Fruit fly (Drosophila melanogaster) whole organism, prepupa: ENCODE results near the gene osy.

Experiments
- Blimp-1 ChIP-seq: fragments of 200-800 bp; sonication (Bioruptor generic); optimal IDR thresholded peaks from 3 replicates; lab custom pipeline; 2017; ENCODE audit warnings: missing biosample characterization, missing genetic modification characterization, mild to moderate bottlenecking, moderate library complexity, missing genetic modification reagents
- CG10631 ChIP-seq: fragments of 200-800 bp; sonication (Bioruptor generic); optimal IDR thresholded peaks from 2 replicates; lab custom pipeline; 2016; ENCODE audit warnings: missing biosample characterization, missing genetic modification characterization
- CG15336 ChIP-seq: fragments of 200-800 bp; sonication (Bioruptor generic); IDR thresholded peaks from 2 replicates; pipeline ENCODE4 v1.3.6; 2022; ENCODE audit warnings: missing biosample characterization, missing genetic modification characterization
- CG16779 ChIP-seq: fragments of 200-800 bp; sonication (Bioruptor generic); optimal IDR thresholded peaks from 3 replicates; lab custom pipeline; 2017; ENCODE audit warnings: missing biosample characterization, mild to moderate bottlenecking, missing genetic modification characterization
- CG31627 ChIP-seq: fragments of 200-800 bp; sonication (Bioruptor generic); optimal IDR thresholded peaks from 3 replicates; lab custom pipeline; 2016; ENCODE audit warnings: missing biosample characterization, missing genetic modification characterization
- CG32006 ChIP-seq: fragments of 200-800 bp; sonication (Bioruptor generic); optimal IDR thresholded peaks from 3 replicates; lab custom pipeline; 2017; ENCODE audit warnings: missing biosample characterization, mild to moderate bottlenecking, missing genetic modification characterization
- CG34406 ChIP-seq: fragments of 200-800 bp; sonication (Bioruptor generic); optimal IDR thresholded peaks from 3 replicates; lab custom pipeline; 2016; ENCODE audit warnings: missing biosample characterization, missing genetic modification characterization
- CG6163 ChIP-seq: fragments of 200-800 bp; sonication (Bioruptor generic); IDR thresholded peaks from 3 replicates; pipeline ENCODE4 v1.3.6; 2022; ENCODE audit warnings: missing biosample characterization, missing genetic modification characterization
- CG6276 ChIP-seq: fragments of 200-800 bp; sonication (Bioruptor generic); optimal IDR thresholded peaks from 2 replicates; lab custom pipeline; 2017; ENCODE audit warnings: missing biosample characterization, mild to moderate bottlenecking, missing genetic modification characterization
- CG6792 ChIP-seq: fragments of 200-800 bp; sonication (Bioruptor generic); optimal IDR thresholded peaks from 3 replicates; lab custom pipeline; 2016; ENCODE audit warnings: missing biosample characterization, missing genetic modification characterization
- CG6808 ChIP-seq: fragments of 200-800 bp; sonication (Bioruptor generic); optimal IDR thresholded peaks from 3 replicates; lab custom pipeline; 2017; ENCODE audit warnings: missing biosample characterization, missing genetic modification characterization, mild to moderate bottlenecking, moderate library complexity, missing genetic modification reagents
- CG7368 ChIP-seq: fragments of 200-800 bp; sonication (Bioruptor generic); optimal IDR thresholded peaks from 3 replicates; lab custom pipeline; 2016; ENCODE audit warnings: missing biosample characterization, missing genetic modification characterization
- CG8119 ChIP-seq: fragments of 200-800 bp; sonication (Bioruptor generic); IDR thresholded peaks from 3 replicates; pipeline ENCODE4 v1.3.6; 2022; ENCODE audit warnings: missing biosample characterization, missing genetic modification characterization
- CG8632 ChIP-seq: fragments of 200-800 bp; sonication (Bioruptor generic); optimal IDR thresholded peaks from 3 replicates; lab custom pipeline; 2016; ENCODE audit warnings: missing biosample characterization, missing genetic modification characterization
- Eip75B ChIP-seq: fragments of 200-800 bp; sonication (Bioruptor generic); optimal IDR thresholded peaks from 3 replicates; lab custom pipeline; 2016; ENCODE audit warnings: missing biosample characterization, missing genetic modification characterization
- Eip78C ChIP-seq: fragments of 200-800 bp; sonication (Bioruptor generic); peaks from one replicate; lab custom pipeline; 2016; ENCODE audit warnings: missing biosample characterization, missing genetic modification characterization
- Eip93F ChIP-seq: fragments of 200-800 bp; sonication (Bioruptor generic); optimal IDR thresholded peaks from 2 replicates; lab custom pipeline; 2016; ENCODE audit warnings: missing biosample characterization, mild to moderate bottlenecking, missing genetic modification characterization
- Ets21C ChIP-seq: fragments of 200-800 bp; sonication (Bioruptor generic); optimal IDR thresholded peaks from 3 replicates; lab custom pipeline; 2016; ENCODE audit warnings: missing biosample characterization, missing genetic modification characterization
- Ets96B ChIP-seq: fragments of 200-800 bp; optimal IDR thresholded peaks from 2 replicates; lab custom pipeline; 2019; ENCODE audit warnings: missing biosample characterization, mild to moderate bottlenecking, missing genetic modification characterization, moderate library complexity
- Gug ChIP-seq: fragments of 200-800 bp; sonication (Bioruptor generic); IDR thresholded peaks from 2 replicates; pipeline ENCODE4 v1.3.6; 2022; ENCODE audit warnings: missing biosample characterization, missing genetic modification characterization
- Hr38 ChIP-seq: sonication (Bioruptor generic); optimal IDR thresholded peaks from 2 replicates; lab custom pipeline; 2016; ENCODE audit warnings: missing biosample characterization, missing genetic modification characterization
- Hr39 ChIP-seq: fragments of 200-800 bp; sonication (Bioruptor generic); optimal IDR thresholded peaks from 2 replicates; lab custom pipeline; 2016; ENCODE audit warnings: missing biosample characterization, missing genetic modification characterization
- Lpt ChIP-seq: fragments of 200-800 bp; sonication (Bioruptor generic); optimal IDR thresholded peaks from 3 replicates; lab custom pipeline; 2016; ENCODE audit warnings: missing biosample characterization, missing genetic modification characterization
- OdsH ChIP-seq: fragments of 200-800 bp; sonication (Bioruptor generic); optimal IDR thresholded peaks from 3 replicates; lab custom pipeline; 2016; ENCODE audit warnings: missing biosample characterization, missing genetic modification characterization
- Smox ChIP-seq: fragments of 200-800 bp; sonication (Bioruptor generic); optimal IDR thresholded peaks from 3 replicates; lab custom pipeline; 2016; ENCODE audit warnings: missing biosample characterization, missing genetic modification characterization
- Sox15 ChIP-seq: fragments of 200-800 bp; sonication (Bioruptor generic); optimal IDR thresholded peaks from 3 replicates; lab custom pipeline; 2016; ENCODE audit warnings: missing biosample characterization, missing genetic modification characterization
- achi ChIP-seq: fragments of 200-800 bp; sonication (Bioruptor generic); optimal IDR thresholded peaks from 3 replicates; lab custom pipeline; 2016; ENCODE audit warnings: missing biosample characterization, missing genetic modification characterization
- acj6 ChIP-seq: fragments of 200-800 bp; sonication (Bioruptor generic); optimal IDR thresholded peaks from 3 replicates; lab custom pipeline; 2016; ENCODE audit warnings: missing biosample characterization, missing genetic modification characterization
- cyc ChIP-seq: fragments of 200-800 bp; sonication (Bioruptor generic); optimal IDR thresholded peaks from 3 replicates; lab custom pipeline; 2016; ENCODE audit warnings: missing biosample characterization, missing genetic modification characterization
- dac ChIP-seq: fragments of 200-800 bp; sonication (Bioruptor generic); optimal IDR thresholded peaks from 2 replicates; lab custom pipeline; 2017; ENCODE audit warnings: missing biosample characterization, mild to moderate bottlenecking, missing genetic modification characterization
- eg ChIP-seq: fragments of 200-800 bp; sonication (Bioruptor generic); IDR thresholded peaks from 3 replicates; pipeline ENCODE4 v1.3.6; 2022; ENCODE audit warnings: missing biosample characterization, missing genetic modification characterization
- fd59A ChIP-seq: fragments of 200-800 bp; sonication (Bioruptor generic); optimal IDR thresholded peaks from 2 replicates; lab custom pipeline; 2017; ENCODE audit warnings: missing biosample characterization, mild to moderate bottlenecking, missing genetic modification characterization, missing genetic modification reagents
- fkh ChIP-seq: fragments of 200-800 bp; sonication (Bioruptor generic); optimal IDR thresholded peaks from 3 replicates; lab custom pipeline; 2017; ENCODE audit warnings: missing biosample characterization, mild to moderate bottlenecking, missing genetic modification characterization, moderate library complexity
- lz ChIP-seq: fragments of 200-800 bp; sonication (Bioruptor generic); optimal IDR thresholded peaks from 3 replicates; lab custom pipeline; 2016; ENCODE audit warnings: missing biosample characterization, missing genetic modification characterization
- pdm3 ChIP-seq: fragments of 200-800 bp; sonication (Bioruptor generic); optimal IDR thresholded peaks from 3 replicates; lab custom pipeline; 2016; ENCODE audit warnings: missing biosample characterization, missing genetic modification characterization
- ss ChIP-seq, 2 experiments: fragments of 200-800 bp; sonication (Bioruptor generic); optimal IDR thresholded peaks; 2 replicates in 1 of 2; 3 replicates in 1 of 2; lab custom pipeline; 2017 to 2018; ENCODE audit warnings: mild to moderate bottlenecking in 2 of 2, missing biosample characterization in 2 of 2, missing genetic modification characterization in 2 of 2, moderate library complexity in 1 of 2
- svp ChIP-seq: fragments of 200-800 bp; sonication (Bioruptor generic); peaks from one replicate; lab custom pipeline; 2016; ENCODE audit warnings: missing biosample characterization, missing genetic modification characterization
- topi ChIP-seq: fragments of 200-800 bp; sonication (Bioruptor generic); optimal IDR thresholded peaks from 3 replicates; lab custom pipeline; 2016; ENCODE audit warnings: missing biosample characterization, missing genetic modification characterization
- vri ChIP-seq: fragments of 200-800 bp; sonication (Bioruptor generic); optimal IDR thresholded peaks from 3 replicates; lab custom pipeline; 2016; ENCODE audit warnings: missing biosample characterization, mild to moderate bottlenecking, missing genetic modification characterization

Gene osy

dm6 chr3R:26280403-26280802, 37.8 kb upstream of the osy start (continued):
- TF ChIP-seq CG16779 (tag; lab: Kevin White, UChicago) (no peak), Hr39 (no peak), Blimp-1 (GFP tag; lab: Kevin White, UChicago) (no peak), Gug (GFP tag; lab: Robert Waterston, UW) (no peak), fd59A (GFP tag; lab: Kevin White, UChicago) (peak; percentile 32), ss (GFP tag; optimal IDR thresholded peaks at IDR 0.05; lab: Kevin White, UChicago) (no peak), pdm3 (peak; percentile 16), CG34406 (peak; percentile 16), dac (GFP tag; lab: Kevin White, UChicago) (no peak), CG6163 (GFP tag; lab: Robert Waterston, UW) (peak; percentile 58; the same call in 2 of the 3 replicates)

dm6 chr3R:26318857-26319256, 702 bp downstream of the osy start:
- TF ChIP-seq Gug (GFP tag; lab: Robert Waterston, UW) (no peak), lz (GFP tag; lab: Kevin White, UChicago) (no peak), Eip75B (GFP tag; lab: Kevin White, UChicago) (peak; percentile 54), Eip78C (GFP tag; lab: Kevin White, UChicago) (peak; percentile 57)

- peak; percentile 28 for TF ChIP-seq Eip78C (GFP tag; lab: Kevin White, UChicago)
- no peak for TF ChIP-seq Eip75B (GFP tag; lab: Kevin White, UChicago)
- peak; percentile 61 for TF ChIP-seq CG6276 (GFP tag; lab: Kevin White, UChicago)
- TF ChIP-seq CG32006 (GFP tag; lab: Kevin White, UChicago), result no peak
- peak; percentile 34; the same call in 1 of the 3 replicates for TF ChIP-seq eg
Measured at dm6 chr3R:26331932-26332643, 13.9 kb downstream of the osy start.

- TF ChIP-seq CG31627 (GFP tag; lab: Kevin White, UChicago) (peak; percentile 1), eg (0 out of 3 replicates have a peak, but pooled peaks have one; percentile 18), Eip78C (GFP tag; lab: Kevin White, UChicago) (peak; percentile 40), CG34406 (no peak), CG15336 (GFP tag; lab: Robert Waterston, UW) (no peak), fkh (no peak), Ets21C (no peak), Smox (GFP tag; lab: Kevin White, UChicago) (no peak), CG6276 (GFP tag; lab: Kevin White, UChicago) (no peak), CG6792 (GFP tag; lab: Kevin White, UChicago) (no peak), CG8119 (GFP tag; lab: Robert Waterston, UW) (no peak), CG16779 (tag; lab: Kevin White, UChicago) (no peak), CG8632 (GFP tag; lab: Kevin White, UChicago) (no peak), CG32006 (GFP tag; lab: Kevin White, UChicago) (peak; percentile 0), Hr38 (GFP tag; lab: Kevin White, UChicago) (no peak), dac (GFP tag; lab: Kevin White, UChicago) (no peak), achi (GFP tag; lab: Kevin White, UChicago) (no peak), vri (GFP tag; lab: Kevin White, UChicago) (no peak), Sox15 (GFP tag; lab: Kevin White, UChicago) (no peak), Lpt (GFP tag; lab: Kevin White, UChicago) (no peak), cyc (GFP tag; lab: Kevin White, UChicago) (no peak), CG7368 (no peak), CG10631 (GFP tag; lab: Kevin White, UChicago) (no peak), Blimp-1 (GFP tag; lab: Kevin White, UChicago) (no peak)
Measured at dm6 chr3R:26333319-26333718, 15.2 kb downstream of the osy start.

DNA sequence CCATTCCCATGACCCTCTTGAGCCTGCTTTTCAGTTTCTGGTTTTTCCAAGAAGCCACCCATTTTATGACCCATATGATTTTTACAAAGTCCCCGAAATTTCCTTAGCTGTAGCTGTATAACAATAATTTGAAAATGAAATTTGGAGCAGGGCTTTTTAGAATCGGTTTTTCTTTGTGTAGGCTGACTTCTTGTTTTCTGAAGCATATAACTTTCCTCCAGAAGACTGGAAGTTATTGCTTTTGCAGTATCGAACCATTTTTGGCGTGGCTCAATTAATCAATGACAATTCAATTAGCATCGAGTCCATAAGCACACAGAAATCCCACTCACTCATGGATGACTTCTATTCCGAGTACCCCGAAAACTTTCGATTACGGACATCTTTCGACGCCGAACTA, 27.2 kb downstream of the osy start, which contains the start of gene Nil:
Nil (minus strand) TSS at position 101 of the 400 bp plus-strand sequence.
- no peak for TF ChIP-seq topi (GFP tag; lab: Kevin White, UChicago)
- TF ChIP-seq CG10631 (GFP tag; lab: Kevin White, UChicago), result no peak
- TF ChIP-seq Eip93F (GFP tag; lab: Kevin White, UChicago), result no peak
- TF ChIP-seq svp, result no peak
- TF ChIP-seq Hr39, result no peak
- TF ChIP-seq CG15336 (GFP tag; lab: Robert Waterston, UW), result no peak
- TF ChIP-seq Ets96B, result no peak
- no peak for TF ChIP-seq CG6808
- no peak for TF ChIP-seq achi (GFP tag; lab: Kevin White, UChicago)
- no peak for TF ChIP-seq OdsH (GFP tag; lab: Kevin White, UChicago)
- no peak for TF ChIP-seq CG6792 (GFP tag; lab: Kevin White, UChicago)
- TF ChIP-seq Eip78C (GFP tag; lab: Kevin White, UChicago), result no peak
- TF ChIP-seq Ets21C, result no peak
- no peak for TF ChIP-seq acj6 (GFP tag; lab: Kevin White, UChicago)
